Worm (Caenorhabditis elegans) whole organism, young adult: ENCODE measurements around the gene gpx-6.

Experiments
- B0035.1 ChIP-seq: sonication (generic microtip); optimal IDR thresholded peaks from 2 replicates; lab custom pipeline; 2016; ENCODE audit warnings: missing genetic modification characterization, mild to moderate bottlenecking, missing compliant biosample characterization, missing genotype, missing genetic modification reagents
- F33H1.4 ChIP-seq: fragments of 200-800 bp; sonication (Bioruptor generic); IDR thresholded peaks from 2 replicates; pipeline ENCODE4 v1.3.6; 2022; ENCODE audit warnings: missing genetic modification reagents, missing genetic modification characterization, missing compliant biosample characterization
- F49E8.2 ChIP-seq: sonication (generic microtip); optimal IDR thresholded peaks from 3 replicates; lab custom pipeline; 2017; ENCODE audit warnings: missing genetic modification characterization, mild to moderate bottlenecking, missing compliant biosample characterization, antibody characterized with exemption, moderate library complexity; ENCODE audit not compliant: insufficient read depth
- ZK185.1 ChIP-seq: sonication (generic microtip); optimal IDR thresholded peaks from 2 replicates; lab custom pipeline; 2016; ENCODE audit warnings: mild to moderate bottlenecking, missing genetic modification characterization, missing compliant biosample characterization; ENCODE audit not compliant: poor library complexity, severe bottlenecking
- aptf-2 ChIP-seq: fragments of 200-800 bp; sonication (Bioruptor generic); conservative IDR thresholded peaks from 2 replicates; pipeline ENCODE4 v1.3.6; 2022; ENCODE audit warnings: missing genetic modification reagents, missing genetic modification characterization, missing compliant biosample characterization
- athp-1 ChIP-seq: sonication (generic microtip); optimal IDR thresholded peaks from 2 replicates; lab custom pipeline; 2017; ENCODE audit warnings: mild to moderate bottlenecking, missing genetic modification characterization, missing compliant biosample characterization
- attf-6 ChIP-seq: fragments of 200-800 bp; sonication (Bioruptor generic); IDR thresholded peaks from 2 replicates; pipeline ENCODE4 v1.3.6; 2022; ENCODE audit warnings: missing genetic modification reagents, missing genetic modification characterization, missing compliant biosample characterization
- bed-1 ChIP-seq: fragments of 200-800 bp; sonication (Bioruptor generic); IDR thresholded peaks from 2 replicates; pipeline ENCODE4 v1.3.6; 2022; ENCODE audit warnings: missing genetic modification reagents, missing genetic modification characterization, missing compliant biosample characterization
- ccch-3 ChIP-seq: fragments of 200-800 bp; sonication (Bioruptor generic); optimal IDR thresholded peaks from 2 replicates; lab custom pipeline; 2018; ENCODE audit warnings: mild to moderate bottlenecking, missing genetic modification characterization, missing compliant biosample characterization
- cebp-1 ChIP-seq, 2 experiments: fragments of 200-800 bp in 1 of 2; sonication (Bioruptor generic) in 1 of 2; sonication (generic microtip) in 1 of 2; IDR thresholded peaks in 1 of 2; optimal IDR thresholded peaks in 1 of 2; 2 replicates each; pipeline versions ENCODE4 v1.3.6 to Lab custom; 2017 to 2022; ENCODE audit warnings: missing compliant biosample characterization in 2 of 2, missing genetic modification characterization in 2 of 2, mild to moderate bottlenecking in 1 of 2, missing genetic modification reagents in 1 of 2, moderate library complexity in 1 of 2
- cebp-2 ChIP-seq: fragments of 200-800 bp; sonication (Bioruptor generic); IDR thresholded peaks from 2 replicates; pipeline ENCODE4 v1.3.6; 2022; ENCODE audit warnings: missing genetic modification characterization, missing compliant biosample characterization
- ceh-100 ChIP-seq: fragments of 200-800 bp; sonication (Bioruptor generic); IDR thresholded peaks from 2 replicates; pipeline ENCODE4 v1.3.6; 2022; ENCODE audit warnings: missing genetic modification reagents, missing genetic modification characterization, missing compliant biosample characterization
- ceh-91 ChIP-seq: fragments of 200-800 bp; sonication (Bioruptor generic); IDR thresholded peaks from 2 replicates; pipeline ENCODE4 v1.3.6; 2022; ENCODE audit warnings: missing genetic modification reagents, missing genetic modification characterization, missing compliant biosample characterization
- egl-18 ChIP-seq: fragments of 200-800 bp; sonication (Bioruptor generic); IDR thresholded peaks from 2 replicates; pipeline ENCODE4 v1.3.6; 2022; ENCODE audit warnings: missing genetic modification reagents, missing genetic modification characterization, missing compliant biosample characterization
- egl-44 ChIP-seq: fragments of 200-800 bp; sonication (Bioruptor generic); IDR thresholded peaks from 2 replicates; pipeline ENCODE4 v1.3.6; 2022; ENCODE audit warnings: missing genetic modification reagents, missing genetic modification characterization, missing compliant biosample characterization
- ets-4 ChIP-seq: fragments of 200-800 bp; sonication (Bioruptor generic); optimal IDR thresholded peaks from 2 replicates; lab custom pipeline; 2018; ENCODE audit warnings: mild to moderate bottlenecking, missing genetic modification characterization, missing compliant biosample characterization
- let-607 ChIP-seq, 2 experiments: fragments of 200-800 bp in 1 of 2; sonication (Bioruptor generic) in 1 of 2; sonication (generic microtip) in 1 of 2; optimal IDR thresholded peaks; 2 replicates each; lab custom pipeline; 2016 to 2018; ENCODE audit warnings: mild to moderate bottlenecking in 2 of 2, missing compliant biosample characterization in 2 of 2, missing genetic modification characterization in 2 of 2, moderate library complexity in 2 of 2, missing genotype in 1 of 2
- madf-3 ChIP-seq: fragments of 200-800 bp; sonication (Bioruptor generic); IDR thresholded peaks from 2 replicates; pipeline ENCODE4 v1.3.6; 2022; ENCODE audit warnings: missing genetic modification reagents, missing genetic modification characterization, missing compliant biosample characterization
- madf-8 ChIP-seq: fragments of 200-800 bp; sonication (Bioruptor generic); conservative IDR thresholded peaks from 2 replicates; pipeline ENCODE4 v1.3.6; 2022; ENCODE audit warnings: missing genetic modification reagents, missing genetic modification characterization, missing compliant biosample characterization
- mes-4 ChIP-seq: sonication (generic microtip); optimal IDR thresholded peaks from 2 replicates; lab custom pipeline; 2016; ENCODE audit warnings: missing genotype, missing genetic modification characterization, missing compliant biosample characterization
- nfyb-1 ChIP-seq: fragments of 200-800 bp; sonication (Bioruptor generic); IDR thresholded peaks from 2 replicates; pipeline ENCODE4 v1.3.6; 2022; ENCODE audit warnings: missing genetic modification reagents, missing genetic modification characterization, missing compliant biosample characterization
- nhr-120 ChIP-seq: fragments of 200-800 bp; sonication (Bioruptor generic); IDR thresholded peaks from 2 replicates; pipeline ENCODE4 v1.3.6; 2022; ENCODE audit warnings: missing genetic modification characterization, missing compliant biosample characterization
- nhr-27 ChIP-seq: fragments of 200-800 bp; sonication (Bioruptor generic); optimal IDR thresholded peaks from 2 replicates; lab custom pipeline; 2018; ENCODE audit warnings: mild to moderate bottlenecking, missing genetic modification characterization, moderate library complexity, missing compliant biosample characterization
- nhr-80 ChIP-seq: sonication (generic microtip); optimal IDR thresholded peaks from 2 replicates; lab custom pipeline; 2016; ENCODE audit warnings: missing genetic modification characterization, missing compliant biosample characterization
- repo-1 ChIP-seq: sonication (generic microtip); optimal IDR thresholded peaks from 2 replicates; lab custom pipeline; 2017; ENCODE audit warnings: mild to moderate bottlenecking, missing genetic modification characterization, missing compliant biosample characterization
- sea-2 ChIP-seq: fragments of 200-800 bp; sonication (Bioruptor generic); IDR thresholded peaks from 2 replicates; pipeline ENCODE4 v1.3.6; 2022; ENCODE audit warnings: missing genetic modification characterization, missing compliant biosample characterization
- snpc-1.3 ChIP-seq: sonication (generic microtip); optimal IDR thresholded peaks from 2 replicates; lab custom pipeline; 2017; ENCODE audit warnings: missing genetic modification characterization, mild to moderate bottlenecking, missing compliant biosample characterization, antibody characterized with exemption, moderate library complexity, missing genotype, missing genetic modification reagents; ENCODE audit not compliant: insufficient read depth
- snpc-3.4 ChIP-seq: sonication (generic microtip); optimal IDR thresholded peaks from 2 replicates; lab custom pipeline; 2017; ENCODE audit warnings: missing genetic modification characterization, mild to moderate bottlenecking, missing compliant biosample characterization, antibody characterized with exemption, moderate library complexity, missing genotype, missing genetic modification reagents
- sptf-2 ChIP-seq: fragments of 200-800 bp; sonication (Bioruptor generic); optimal IDR thresholded peaks from 2 replicates; lab custom pipeline; 2018; ENCODE audit warnings: mild to moderate bottlenecking, missing genetic modification characterization, missing compliant biosample characterization
- unc-62 ChIP-seq: fragments of 150-350 bp; optimal IDR thresholded peaks from 2 replicates; lab custom pipeline; 2014; ENCODE audit warnings: missing biosample characterization, missing genetic modification reagents, missing genetic modification characterization
- ztf-3 ChIP-seq: fragments of 200-800 bp; sonication (Bioruptor generic); optimal IDR thresholded peaks from 2 replicates; lab custom pipeline; 2018; ENCODE audit warnings: mild to moderate bottlenecking, missing genetic modification characterization, missing compliant biosample characterization

Gene gpx-6

DNA sequence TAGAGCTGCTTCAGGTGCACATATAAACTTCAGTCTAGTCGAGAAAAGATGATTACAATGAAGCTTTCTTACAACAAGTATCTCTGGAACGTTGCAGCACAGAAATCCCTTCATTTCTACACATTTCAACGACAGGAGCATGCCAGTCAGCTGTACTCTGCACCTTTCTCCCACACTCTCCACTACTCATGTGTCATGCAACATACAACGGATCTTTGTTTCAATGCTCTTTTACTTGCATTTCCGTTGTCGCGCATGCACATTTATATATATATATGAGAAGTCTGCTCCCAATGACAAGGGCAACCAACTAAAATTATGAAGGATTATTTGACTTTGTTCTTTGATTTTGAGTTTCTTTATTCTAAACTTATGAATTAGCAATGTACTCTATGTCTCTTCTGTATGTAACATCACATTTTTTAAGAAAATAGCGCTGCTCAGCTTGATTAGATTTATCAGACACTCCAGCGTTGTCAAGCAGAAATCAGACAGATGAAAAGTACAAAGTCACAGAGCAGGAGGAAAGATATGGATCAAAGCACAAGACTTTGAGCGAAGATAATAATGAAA, 13.2 kb downstream of the gpx-6 start:
- TF ChIP-seq snpc-1.3 (tag; lab: Kevin White, UChicago) (no peak), B0035.1 (tag; lab: Kevin White, UChicago) (no peak), snpc-3.4 (no peak), madf-8 (no peak), F49E8.2 (tag; lab: Kevin White, UChicago) (no peak), ccch-3 (GFP tag; lab: Kevin White, UChicago) (no peak), cebp-2 (no peak), nhr-80 (tag; lab: Kevin White, UChicago) (no peak)

DNA sequence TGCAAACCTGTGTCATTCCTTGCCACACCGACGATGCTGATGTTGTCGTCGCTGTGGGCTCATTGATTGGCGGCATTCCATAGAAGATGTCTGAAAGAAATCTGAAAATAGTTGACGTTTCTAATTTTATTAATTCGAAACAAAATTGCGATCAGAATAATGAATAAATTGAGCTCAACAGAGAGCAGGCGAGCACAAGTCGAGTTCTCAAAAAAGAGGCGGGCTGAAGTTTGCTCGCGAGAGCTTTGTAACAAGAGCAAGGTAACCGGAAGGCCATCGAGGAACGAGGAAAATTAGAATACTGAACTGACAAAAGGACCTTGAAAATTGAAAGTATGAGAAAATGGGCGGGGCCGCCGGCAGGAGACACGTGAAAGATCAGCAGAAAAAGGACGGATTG, 14.5 kb downstream of the gpx-6 start, which contains the start of gene nhr-66:
nhr-66 (minus strand) TSS at position 101 of the 400 bp plus-strand sequence.
- TF ChIP-seq nhr-120 (no peak), ets-4 (GFP tag; lab: Kevin White, UChicago) (no peak), cebp-1 (GFP tag; IDR thresholded peaks at IDR 0.05; lab: Robert Waterston, UW) (no peak), cebp-1 (tag; optimal IDR thresholded peaks at IDR 0.05; lab: Kevin White, UChicago) (no peak), ceh-100 (GFP tag; lab: Robert Waterston, UW) (no peak), madf-3 (GFP tag; lab: Robert Waterston, UW) (no peak), sea-2 (GFP tag; lab: Robert Waterston, UW) (no peak), let-607 (tag; optimal IDR thresholded peaks at IDR 0.05; lab: Kevin White, UChicago) (no peak), snpc-3.4 (no peak), attf-6 (GFP tag; lab: Robert Waterston, UW) (no peak), sptf-2 (GFP tag; lab: Kevin White, UChicago) (no peak), ceh-91 (no peak)

DNA sequence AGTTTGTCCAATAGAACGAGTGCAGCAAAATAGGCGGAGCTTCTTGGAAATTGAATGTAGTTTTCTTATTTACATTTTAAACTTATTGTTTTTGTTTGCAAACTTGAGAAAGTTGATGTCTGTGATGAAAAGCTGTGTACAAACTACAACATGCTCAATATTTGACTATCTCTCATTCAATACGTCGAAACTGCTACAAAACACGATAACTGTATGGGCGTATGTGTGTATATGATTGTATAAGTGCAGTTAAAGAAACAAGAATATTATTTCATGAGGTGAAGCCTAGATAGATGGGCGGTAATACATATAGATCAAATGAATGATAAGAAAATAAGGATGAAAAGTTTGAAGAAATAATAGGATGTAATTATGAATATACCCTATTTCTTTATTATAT, 17.6 kb downstream of the gpx-6 start:
- TF ChIP-seq athp-1 (tag; lab: Kevin White, UChicago) = no peak
- TF ChIP-seq ccch-3 (GFP tag; lab: Kevin White, UChicago) = no peak
- no peak for TF ChIP-seq ztf-3 (GFP tag; lab: Kevin White, UChicago)
- no peak for TF ChIP-seq aptf-2 (GFP tag; lab: Robert Waterston, UW)
- no peak for TF ChIP-seq madf-3 (GFP tag; lab: Robert Waterston, UW)
- TF ChIP-seq B0035.1 (tag; lab: Kevin White, UChicago) = no peak
- no peak for TF ChIP-seq nfyb-1
- TF ChIP-seq snpc-3.4 = no peak
- no peak for TF ChIP-seq bed-1 (GFP tag; lab: Robert Waterston, UW)
- TF ChIP-seq mes-4 (tag; lab: Kevin White, UChicago) = no peak
- no peak for TF ChIP-seq nhr-27 (tag; lab: Kevin White, UChicago)
- TF ChIP-seq ZK185.1 = no peak
- no peak for TF ChIP-seq F33H1.4 (GFP tag; lab: Robert Waterston, UW)
- TF ChIP-seq madf-8 = no peak
- no peak for TF ChIP-seq egl-18 (GFP tag; lab: Robert Waterston, UW)
- TF ChIP-seq repo-1 (tag; lab: Kevin White, UChicago) = no peak
- TF ChIP-seq, all 124 proteins: peak for 0

DNA sequence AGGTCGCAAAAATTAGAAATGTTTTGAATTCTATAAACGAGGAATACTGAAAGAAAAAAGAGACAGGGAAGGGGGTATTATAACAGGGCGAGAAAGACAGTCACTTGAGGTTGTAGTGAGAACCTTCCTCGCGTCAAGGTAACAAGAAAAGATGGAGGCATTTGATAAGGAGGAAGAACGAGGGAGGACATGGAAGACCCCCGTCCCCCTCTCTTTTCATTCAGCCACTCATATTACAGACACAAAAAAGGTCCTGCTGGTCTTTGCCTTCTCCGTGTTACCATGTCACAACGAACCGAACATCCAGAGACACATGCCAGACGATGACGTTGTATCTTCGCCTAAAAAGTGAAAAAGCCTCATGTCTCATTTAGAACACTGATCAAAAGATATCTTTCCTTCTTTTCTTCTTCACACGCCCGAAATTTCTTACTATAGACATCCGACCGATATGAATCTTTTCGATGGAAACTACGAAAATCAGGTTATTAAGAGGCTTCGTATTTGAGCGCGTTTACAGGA, 19.4 kb downstream of the gpx-6 start:
- TF ChIP-seq egl-44 (no peak), unc-62 (GFP tag; lab: Kevin White, UChicago) (no peak), nhr-80 (tag; lab: Kevin White, UChicago) (peak; percentile 25)
